Fruit fly (Drosophila melanogaster) Kc167 (cell line): ENCODE data around the gene RfC38.

Source experiments
- Myc ChIP-seq: fragments of >200 bp; optimal IDR thresholded peaks from 2 replicates; lab custom pipeline; 2017; ENCODE audit warnings: missing external identifiers
- Sin3A ChIP-seq: fragments of >200 bp; optimal IDR thresholded peaks from 2 replicates; lab custom pipeline; 2018; ENCODE audit warnings: missing external identifiers
- h ChIP-seq: fragments of >200 bp; optimal IDR thresholded peaks from 3 replicates; lab custom pipeline; 2018; ENCODE audit warnings: missing external identifiers
- insv ChIP-seq: fragments of >200 bp; optimal IDR thresholded peaks from 3 replicates; lab custom pipeline; 2018; ENCODE audit warnings: missing external identifiers
- psq ChIP-seq: fragments of >200 bp; optimal IDR thresholded peaks from 2 replicates; lab custom pipeline; 2017; ENCODE audit warnings: missing external identifiers
- ttk ChIP-seq: sonication (Bioruptor generic); optimal IDR thresholded peaks from 2 replicates; lab custom pipeline; 2017; ENCODE audit warnings: missing external identifiers

RfC38 gene

dm6 chr2L:11130151-11131008 is at the start of gene RfC38, which contains the start of gene CG4751:
TSS of gene RfC38 (minus strand) at chr2L:11130645.
TSS of gene CG4751 (plus strand) at chr2L:11130737.
- TF ChIP-seq h (no peak), ttk (no peak), psq (lab: Kevin White, UChicago) (no peak), Myc (lab: Kevin White, UChicago) (no peak), insv (lab: Kevin White, UChicago) (no peak), Sin3A (no peak)

DNA sequence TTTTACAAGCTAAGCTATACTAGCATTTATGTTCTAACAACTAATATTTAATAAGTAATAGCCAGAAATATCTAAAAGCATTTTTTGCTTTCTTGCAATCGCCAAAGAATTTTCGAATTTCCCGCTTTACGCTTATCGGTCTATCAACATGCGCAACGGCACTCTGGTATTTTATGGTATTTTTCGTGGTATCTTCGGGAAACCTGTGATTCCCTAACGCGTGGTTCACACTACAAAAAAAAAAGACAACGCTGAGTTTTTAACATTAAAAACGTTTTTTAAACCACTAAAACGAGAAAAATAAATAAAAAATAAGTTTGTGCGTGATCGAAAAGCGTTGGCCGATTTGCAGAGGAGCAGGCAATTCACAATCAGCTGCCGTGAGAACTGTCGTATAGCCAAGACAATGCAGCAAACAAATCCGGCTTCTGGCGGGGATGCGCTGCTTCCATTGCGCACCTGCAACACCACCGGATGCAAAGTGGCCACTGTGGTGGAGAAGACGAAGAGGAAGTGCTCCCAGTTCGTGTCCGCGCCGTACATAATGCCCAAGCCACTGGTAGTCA is 48.5 kb upstream of the RfC38 start, which contains the start of gene Boh2:
Gene Boh2, plus strand, starts transcription at position 207 of the 566 bp plus-strand sequence.
- TF ChIP-seq insv (lab: Kevin White, UChicago) (no peak), psq (lab: Kevin White, UChicago) (no peak), Myc (lab: Kevin White, UChicago) (no peak), h (no peak)

- TF ChIP-seq psq (lab: Kevin White, UChicago), result no peak
- no peak for TF ChIP-seq insv (lab: Kevin White, UChicago)
- TF ChIP-seq Sin3A, result no peak
- no peak for TF ChIP-seq ttk
- TF ChIP-seq Myc (lab: Kevin White, UChicago), result no peak
- TF ChIP-seq h, result no peak
Measured at dm6 chr2L:11178334-11178733, 47.9 kb upstream of the RfC38 start.

dm6 chr2L:11175393-11176258 is 45.2 kb upstream of the RfC38 start:
- TF ChIP-seq ttk (no peak), Sin3A (no peak), psq (lab: Kevin White, UChicago) (no peak), Myc (lab: Kevin White, UChicago) (no peak)

DNA sequence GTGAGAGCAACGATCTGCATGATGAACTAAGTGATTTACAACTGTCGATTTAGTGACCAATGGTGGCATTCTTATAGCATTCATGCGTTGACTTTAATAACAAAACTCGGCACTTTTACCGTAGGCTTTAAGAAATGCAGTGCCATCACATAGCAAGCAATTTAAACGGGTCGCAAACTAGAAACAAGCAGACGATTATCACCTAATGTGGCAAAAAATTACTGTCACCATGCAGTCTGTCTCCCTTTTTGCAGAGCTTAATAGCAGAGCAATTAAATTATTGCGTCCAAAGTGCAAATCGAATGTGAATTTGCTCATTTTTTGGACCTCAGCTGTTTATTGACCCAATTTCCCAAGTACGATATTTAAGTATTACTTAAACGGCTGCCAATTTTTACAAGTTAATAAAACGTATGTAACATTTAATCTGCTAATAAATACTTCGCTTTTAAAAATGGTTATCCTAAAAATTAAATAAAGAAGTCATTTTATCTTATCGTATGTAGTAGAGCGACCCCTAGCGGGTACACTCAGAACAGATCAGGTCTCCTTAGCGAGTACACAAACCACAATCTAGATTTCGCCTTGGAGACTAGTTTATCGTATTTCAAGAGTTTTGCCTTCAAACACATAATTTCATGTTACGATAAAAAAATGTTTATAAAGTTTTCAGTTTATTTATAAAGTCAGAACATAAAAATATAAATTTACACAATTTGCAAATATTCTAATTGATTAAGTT is 41.3 kb upstream of the RfC38 start, which contains the start of gene Vm32E:
Gene Vm32E, minus strand, starts transcription at position 51 of the 742 bp plus-strand sequence.
- TF ChIP-seq insv (lab: Kevin White, UChicago), result no peak

DNA sequence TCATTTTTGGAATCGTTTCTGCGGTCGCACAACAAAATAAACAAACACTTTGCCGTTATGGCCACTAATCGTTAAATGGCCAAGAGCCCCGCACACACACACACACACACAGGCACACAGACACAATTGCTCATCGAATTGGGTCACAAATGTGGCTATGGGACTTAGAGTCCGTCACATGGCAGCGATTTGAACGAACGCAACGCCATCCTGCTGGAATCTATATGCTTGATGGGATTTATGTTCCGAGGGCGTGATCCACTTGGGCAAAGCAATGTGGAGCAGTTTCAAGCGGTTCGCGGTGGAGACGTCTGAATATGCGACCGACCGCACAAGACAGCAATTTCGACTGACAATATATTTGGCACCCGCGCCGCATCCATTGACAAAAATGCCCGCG is 40.1 kb upstream of the RfC38 start:
- no peak for TF ChIP-seq Myc (lab: Kevin White, UChicago)
- TF ChIP-seq ttk, result no peak
- TF ChIP-seq h, result no peak
- no peak for TF ChIP-seq psq (lab: Kevin White, UChicago)
- no peak for TF ChIP-seq Sin3A
- no peak for TF ChIP-seq insv (lab: Kevin White, UChicago)

- TF ChIP-seq h (no peak), Sin3A (no peak), psq (lab: Kevin White, UChicago) (no peak), insv (lab: Kevin White, UChicago) (no peak), Myc (lab: Kevin White, UChicago) (no peak), ttk (no peak)
Measured at dm6 chr2L:11169904-11170303, 39.5 kb upstream of the RfC38 start.

dm6 chr2L:11168684-11169549 is 38.5 kb upstream of the RfC38 start:
- TF ChIP-seq h (no peak), insv (lab: Kevin White, UChicago) (no peak), ttk (no peak), psq (lab: Kevin White, UChicago) (no peak), Sin3A (no peak), Myc (lab: Kevin White, UChicago) (no peak)

- TF ChIP-seq Sin3A (no peak), Myc (lab: Kevin White, UChicago) (no peak), h (no peak), insv (lab: Kevin White, UChicago) (no peak), psq (lab: Kevin White, UChicago) (no peak), ttk (no peak)
Measured at dm6 chr2L:11167997-11168396, 37.6 kb upstream of the RfC38 start.

DNA sequence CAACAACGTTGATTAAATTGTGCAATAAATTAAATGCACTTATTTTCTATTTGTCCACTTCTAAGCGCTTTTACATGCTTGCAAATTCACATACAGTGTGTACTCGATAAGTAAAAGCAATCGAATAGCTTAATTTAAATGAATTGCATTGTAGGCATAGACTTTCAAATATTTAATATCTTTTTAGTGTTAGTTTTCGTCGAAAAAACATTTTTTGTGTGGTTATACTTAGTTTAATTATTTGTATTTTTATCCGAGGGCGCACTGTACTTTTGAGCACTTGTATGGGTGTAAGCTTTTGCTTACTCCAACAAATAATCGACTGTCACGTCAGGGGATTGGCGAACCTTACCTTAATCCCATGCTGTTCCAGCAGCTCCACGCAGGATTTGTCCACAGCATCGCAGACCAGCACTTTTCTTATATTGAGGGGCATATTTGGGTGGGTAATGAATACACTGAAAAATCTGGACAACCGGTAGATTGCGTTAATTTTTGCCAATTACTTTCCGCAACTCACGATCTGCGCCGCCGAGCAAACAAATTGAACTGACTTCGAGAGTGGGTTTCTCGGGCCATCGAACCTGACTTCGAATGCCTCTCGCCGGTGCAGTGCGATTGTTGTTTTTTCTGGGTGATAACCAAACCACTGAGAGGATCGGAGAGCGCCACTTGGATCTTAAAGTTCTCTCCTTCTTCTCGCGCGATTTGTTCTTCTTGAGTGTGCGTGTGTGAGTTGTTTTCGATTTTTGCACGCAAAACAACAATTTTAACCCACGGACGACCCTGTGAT is 24.9 kb upstream of the RfC38 start, which contains the start of gene CG6287:
Gene CG6287, minus strand, starts transcription at position 556 of the 793 bp plus-strand sequence.
- TF ChIP-seq ttk (no peak), h (no peak)
